Fruit fly (Drosophila melanogaster): ENCODE data around the gene SPARC.

DNA sequence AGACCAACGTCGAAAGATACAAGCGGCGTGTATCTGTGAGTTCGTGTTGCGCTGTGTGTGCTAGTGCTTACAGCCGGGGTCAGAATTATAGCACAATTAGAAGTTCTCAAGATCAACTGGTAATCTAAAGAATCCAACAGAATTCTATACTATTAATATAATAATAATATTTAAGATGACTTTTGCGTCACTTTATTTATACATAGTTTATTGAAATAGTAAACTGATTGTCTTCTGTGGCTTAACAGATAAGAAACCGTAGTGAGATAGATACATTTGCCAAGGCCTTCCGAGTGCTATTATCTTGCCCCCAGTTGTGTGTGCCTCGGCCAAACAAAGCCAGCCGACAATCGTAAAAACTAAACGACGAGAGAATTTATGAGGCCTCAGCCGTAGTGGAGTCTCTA, 14.5 kb upstream of the SPARC start:
- TF ChIP-seq EcR (GFP tag; optimal IDR thresholded peaks at IDR 0.05) (peak; percentile 72), fd96Ca (GFP tag; IDR thresholded peaks at IDR 0.05) (peak; percentile 80), Ets98B (GFP tag; IDR thresholded peaks at IDR 0.05) (peak; percentile 63)
